Fruit fly (Drosophila melanogaster): ENCODE data around the gene CG42554.

dm6 chr3L:787635-788034, 47.8 kb upstream of the CG42554 start:
- TF ChIP-seq Myc (optimal IDR thresholded peaks at IDR 0.05): no peak
- TF ChIP-seq OdsH (GFP tag; optimal IDR thresholded peaks at IDR 0.05): no peak
- no peak for TF ChIP-seq h (GFP tag; optimal IDR thresholded peaks at IDR 0.05)
- TF ChIP-seq pan (optimal IDR thresholded peaks at IDR 0.05): no peak
- no peak for TF ChIP-seq GATAd (GFP tag; optimal IDR thresholded peaks at IDR 0.05)

Measured in whole organism, wandering third instar larva.